Fruit fly (Drosophila melanogaster): ENCODE data around the gene CG12617.

CG12617 gene

DNA sequence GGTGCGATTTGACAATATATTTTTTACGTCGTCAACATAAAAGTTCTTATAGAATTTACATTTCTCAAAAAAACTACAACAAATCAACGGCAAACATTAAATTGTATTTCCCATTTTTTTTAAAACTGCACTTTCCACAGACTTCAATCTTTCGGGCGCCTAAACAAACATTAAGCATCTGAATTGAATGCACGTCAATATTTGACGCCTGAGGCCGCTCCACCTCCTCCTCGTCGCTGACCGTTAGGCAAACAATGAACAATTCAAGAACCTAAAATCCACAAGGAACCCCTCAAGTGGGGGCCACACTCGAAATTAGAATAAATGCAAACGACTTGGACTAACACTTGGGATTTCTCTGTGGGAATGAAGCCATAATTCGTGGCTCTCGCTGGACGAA lies 32.9 kb downstream of the CG12617 start (continued):
- TF ChIP-seq fru (optimal IDR thresholded peaks at IDR 0.05) (no peak), Side (GFP tag; optimal IDR thresholded peaks at IDR 0.05) (no peak), pum (GFP tag; optimal IDR thresholded peaks at IDR 0.05) (no peak), CoRest (tag; optimal IDR thresholded peaks at IDR 0.05) (no peak), eyg (GFP tag; optimal IDR thresholded peaks at IDR 0.05) (no peak), CG3726 (GFP tag; IDR thresholded peaks at IDR 0.05) (no peak), CG4424 (GFP tag; optimal IDR thresholded peaks at IDR 0.05) (no peak), mld (GFP tag; IDR thresholded peaks at IDR 0.05; ENCODE audit: partially characterized antibody) (no peak), CG13775 (GFP tag; optimal IDR thresholded peaks at IDR 0.05) (no peak), chm (GFP tag; IDR thresholded peaks at IDR 0.05) (peak; percentile 35; the same call in 1 of the 2 replicates), wek (GFP tag; optimal IDR thresholded peaks at IDR 0.05) (peak; percentile 64), gfzf (GFP tag; optimal IDR thresholded peaks at IDR 0.05) (no peak), CG10267 (tag; optimal IDR thresholded peaks at IDR 0.05) (no peak), sens (GFP tag) (peak; percentile 79), CG30403 (GFP tag; optimal IDR thresholded peaks at IDR 0.05) (no peak), HLH4C (GFP tag; IDR thresholded peaks at IDR 0.05; ENCODE audit: partially characterized antibody) (no peak), Dbx (GFP tag; IDR thresholded peaks at IDR 0.05) (no peak), CG11398 (GFP tag; optimal IDR thresholded peaks at IDR 0.05) (peak; percentile 14), CG17328 (GFP tag; IDR thresholded peaks at IDR 0.05) (peak; percentile 38; the same call in 1 of the 2 replicates), zfh1 (GFP tag; IDR thresholded peaks at IDR 0.05) (peak; percentile 65), Doc2 (GFP tag; IDR thresholded peaks at IDR 0.05) (no peak), CG2199 (GFP tag; IDR thresholded peaks at IDR 0.05) (0 out of 3 replicates have a peak, but pooled peaks have one; percentile 20), CG9609 (GFP tag; optimal IDR thresholded peaks at IDR 0.05) (no peak), gem (tag; optimal IDR thresholded peaks at IDR 0.05) (peak; percentile 40), PHDP (tag; optimal IDR thresholded peaks at IDR 0.05) (peak; percentile 14), CG8388 (GFP tag; optimal IDR thresholded peaks at IDR 0.05) (peak; percentile 10), ci (GFP tag; IDR thresholded peaks at IDR 0.05) (peak; percentile 61; the same call in 2 of the 3 replicates), br (optimal IDR thresholded peaks at IDR 0.05) (no peak), dmrt11E (tag; optimal IDR thresholded peaks at IDR 0.05) (peak; percentile 65), CG8089 (GFP tag; optimal IDR thresholded peaks at IDR 0.05) (peak; percentile 18), CG16863 (GFP tag; optimal IDR thresholded peaks at IDR 0.05) (no peak), lov (optimal IDR thresholded peaks at IDR 0.05) (no peak), lov (GFP tag; IDR thresholded peaks at IDR 0.05) (0 out of 3 replicates have a peak, but pooled peaks have one; percentile 25), CG5245 (GFP tag; optimal IDR thresholded peaks at IDR 0.05) (no peak), Hr39 (optimal IDR thresholded peaks at IDR 0.05) (no peak), CG10979 (tag; optimal IDR thresholded peaks at IDR 0.05) (no peak), vvl (GFP tag; IDR thresholded peaks at IDR 0.05) (0 out of 2 replicates have a peak, but pooled peaks have one; percentile 16), Antp (GFP tag; optimal IDR thresholded peaks at IDR 0.05) (no peak), C15 (GFP tag; IDR thresholded peaks at IDR 0.05) (no peak), CG15479 (GFP tag; optimal IDR thresholded peaks at IDR 0.05) (no peak), Bgb (GFP tag; IDR thresholded peaks at IDR 0.05; ENCODE audit: partially characterized antibody) (no peak), CG18619 (GFP tag; optimal IDR thresholded peaks at IDR 0.05) (peak; percentile 4), CG13287 (GFP tag; IDR thresholded peaks at IDR 0.05; ENCODE audit: partially characterized antibody) (no peak), gsb-n (tag; optimal IDR thresholded peaks at IDR 0.05) (peak; percentile 57), CG10274 (GFP tag; optimal IDR thresholded peaks at IDR 0.05) (no peak), Vsx1 (GFP tag; optimal IDR thresholded peaks at IDR 0.05) (peak; percentile 21), CG4707 (GFP tag; optimal IDR thresholded peaks at IDR 0.05) (peak; percentile 48), slou (GFP tag; optimal IDR thresholded peaks at IDR 0.05) (no peak), Sry-β (GFP tag; optimal IDR thresholded peaks at IDR 0.05) (no peak), B-H2 (GFP tag; optimal IDR thresholded peaks at IDR 0.05) (no peak), ttk (GFP tag; IDR thresholded peaks at IDR 0.05) (no peak), sens-2 (GFP tag; IDR thresholded peaks at IDR 0.05) (no peak), NC2β (GFP tag; optimal IDR thresholded peaks at IDR 0.05) (peak; percentile 21)
